Worm (Caenorhabditis elegans) whole organism, late embryonic: ENCODE data around the gene B0303.7.

ENCODE experiments used
- F13H6.1 ChIP-seq: sonication (generic microtip); optimal IDR thresholded peaks from 2 replicates; lab custom pipeline; 2016; ENCODE audit warnings: missing genetic modification characterization, missing compliant biosample characterization
- K09A11.1 ChIP-seq: sonication (generic microtip); optimal IDR thresholded peaks from 2 replicates; lab custom pipeline; 2017; ENCODE audit warnings: antibody characterized with exemption, mild to moderate bottlenecking, missing genetic modification characterization, missing compliant biosample characterization; ENCODE audit not compliant: insufficient read depth
- ahr-1 ChIP-seq: sonication (generic microtip); optimal IDR thresholded peaks from 2 replicates; lab custom pipeline; 2016; ENCODE audit warnings: missing genetic modification characterization, missing compliant biosample characterization
- ceh-14 ChIP-seq: sonication (generic microtip); optimal IDR thresholded peaks from 2 replicates; lab custom pipeline; 2016; ENCODE audit warnings: missing genotype, missing genetic modification characterization, missing compliant biosample characterization
- ceh-2 ChIP-seq: sonication (generic microtip); optimal IDR thresholded peaks from 2 replicates; lab custom pipeline; 2016; ENCODE audit warnings: missing genotype, missing genetic modification characterization, missing compliant biosample characterization
- ceh-22 ChIP-seq: sonication (generic microtip); optimal IDR thresholded peaks from 2 replicates; lab custom pipeline; 2017; ENCODE audit warnings: missing biosample characterization, missing genetic modification characterization
- ceh-24 ChIP-seq: sonication (generic microtip); optimal IDR thresholded peaks from 2 replicates; lab custom pipeline; 2016; ENCODE audit warnings: mild to moderate bottlenecking, missing genetic modification characterization, missing compliant biosample characterization
- ceh-30 ChIP-seq: fragments of 150-350 bp; optimal IDR thresholded peaks from 2 replicates; lab custom pipeline; 2014; ENCODE audit warnings: missing biosample characterization, missing genetic modification characterization
- ceh-31 ChIP-seq: sonication (generic microtip); optimal IDR thresholded peaks from 2 replicates; lab custom pipeline; 2016; ENCODE audit warnings: missing genetic modification characterization, missing compliant biosample characterization
- ceh-34 ChIP-seq: sonication (generic microtip); optimal IDR thresholded peaks from 2 replicates; lab custom pipeline; 2016; ENCODE audit warnings: mild to moderate bottlenecking, missing genetic modification characterization, missing compliant biosample characterization
- ceh-48 ChIP-seq: sonication (generic microtip); optimal IDR thresholded peaks from 2 replicates; lab custom pipeline; 2016; ENCODE audit warnings: missing genetic modification characterization, inconsistent platforms, missing compliant biosample characterization
- ceh-6 ChIP-seq: fragments of 200-800 bp; sonication (Bioruptor generic); optimal IDR thresholded peaks from 2 replicates; lab custom pipeline; 2018; ENCODE audit warnings: mild to moderate bottlenecking, missing genetic modification characterization, missing compliant biosample characterization
- ceh-9 ChIP-seq: sonication (generic microtip); optimal IDR thresholded peaks from 2 replicates; lab custom pipeline; 2016; ENCODE audit warnings: mild to moderate bottlenecking, missing genetic modification characterization, inconsistent platforms, missing compliant biosample characterization
- che-1 ChIP-seq: sonication (generic microtip); optimal IDR thresholded peaks from 2 replicates; lab custom pipeline; 2016; ENCODE audit warnings: mild to moderate bottlenecking, missing genetic modification characterization, missing compliant biosample characterization
- elt-2 ChIP-seq: sonication (generic microtip); optimal IDR thresholded peaks from 2 replicates; lab custom pipeline; 2016; ENCODE audit warnings: missing genetic modification reagents, missing genetic modification characterization, missing compliant biosample characterization
- elt-4 ChIP-seq: sonication (generic microtip); optimal IDR thresholded peaks from 2 replicates; lab custom pipeline; 2016; ENCODE audit warnings: missing genetic modification characterization, missing compliant biosample characterization
- ets-4 ChIP-seq: sonication (generic microtip); optimal IDR thresholded peaks from 2 replicates; lab custom pipeline; 2016; ENCODE audit warnings: missing genetic modification characterization, missing compliant biosample characterization
- eyg-1 ChIP-seq: sonication (generic microtip); optimal IDR thresholded peaks from 2 replicates; lab custom pipeline; 2016; ENCODE audit warnings: missing genotype, missing genetic modification characterization, missing compliant biosample characterization
- fkh-10 ChIP-seq: fragments of 150-350 bp; optimal IDR thresholded peaks from 2 replicates; lab custom pipeline; 2014; ENCODE audit warnings: missing biosample characterization, missing genetic modification reagents, missing genetic modification characterization
- fkh-6 ChIP-seq: sonication (generic microtip); optimal IDR thresholded peaks from 2 replicates; lab custom pipeline; 2016; ENCODE audit warnings: missing genetic modification characterization, missing compliant biosample characterization
- gmeb-2 ChIP-seq: sonication (generic microtip); optimal IDR thresholded peaks from 2 replicates; lab custom pipeline; 2016; ENCODE audit warnings: missing genetic modification characterization, inconsistent platforms, missing compliant biosample characterization
- hlh-13 ChIP-seq: fragments of 200-800 bp; sonication (Bioruptor generic); optimal IDR thresholded peaks from 2 replicates; lab custom pipeline; 2018; ENCODE audit warnings: mild to moderate bottlenecking, missing genetic modification characterization, missing compliant biosample characterization
- hlh-15 ChIP-seq: sonication (generic microtip); optimal IDR thresholded peaks from 2 replicates; lab custom pipeline; 2016; ENCODE audit warnings: missing genetic modification characterization, missing compliant biosample characterization
- hlh-6 ChIP-seq: sonication (generic microtip); optimal IDR thresholded peaks from 2 replicates; lab custom pipeline; 2016; ENCODE audit warnings: missing genotype, missing genetic modification characterization, missing compliant biosample characterization
- lim-6 ChIP-seq: sonication (generic microtip); optimal IDR thresholded peaks from 2 replicates; lab custom pipeline; 2016; ENCODE audit warnings: missing genetic modification characterization, missing compliant biosample characterization
- lin-11 ChIP-seq: fragments of 200-800 bp; sonication (Bioruptor generic); optimal IDR thresholded peaks from 2 replicates; lab custom pipeline; 2018; ENCODE audit warnings: mild to moderate bottlenecking, missing genetic modification characterization, missing compliant biosample characterization
- madf-2 ChIP-seq: sonication (generic microtip); optimal IDR thresholded peaks from 2 replicates; lab custom pipeline; 2017; ENCODE audit warnings: missing genetic modification characterization, missing compliant biosample characterization
- mec-3 ChIP-seq: sonication (generic microtip); optimal IDR thresholded peaks from 2 replicates; lab custom pipeline; 2016; ENCODE audit warnings: borderline replicate concordance, missing genetic modification characterization, missing compliant biosample characterization
- nfya-1 ChIP-seq: sonication (generic microtip); optimal IDR thresholded peaks from 2 replicates; lab custom pipeline; 2017; ENCODE audit warnings: missing genetic modification characterization, mild to moderate bottlenecking, missing compliant biosample characterization, antibody characterized with exemption, moderate library complexity
- nhr-11 ChIP-seq: fragments of 150-350 bp; optimal IDR thresholded peaks from 2 replicates; lab custom pipeline; 2014; ENCODE audit warnings: missing biosample characterization, missing genetic modification characterization
- nhr-232 ChIP-seq: sonication (generic microtip); optimal IDR thresholded peaks from 2 replicates; lab custom pipeline; 2016; ENCODE audit warnings: missing genetic modification characterization, missing compliant biosample characterization
- odd-2 ChIP-seq: sonication (generic microtip); optimal IDR thresholded peaks from 2 replicates; lab custom pipeline; 2017; ENCODE audit warnings: antibody characterized with exemption, mild to moderate bottlenecking, missing genetic modification characterization, missing compliant biosample characterization
- pat-9 ChIP-seq: fragments of 200-800 bp; sonication (Bioruptor generic); optimal IDR thresholded peaks from 2 replicates; lab custom pipeline; 2018; ENCODE audit warnings: mild to moderate bottlenecking, missing genetic modification characterization, moderate library complexity, missing compliant biosample characterization
- pha-2 ChIP-seq: sonication (generic microtip); optimal IDR thresholded peaks from 2 replicates; lab custom pipeline; 2017; ENCODE audit warnings: mild to moderate bottlenecking, missing genetic modification characterization, missing compliant biosample characterization
- pha-4 ChIP-seq: fragments of 150-350 bp; optimal IDR thresholded peaks from 2 replicates; lab custom pipeline; 2018; ENCODE audit warnings: missing biosample characterization, missing genetic modification reagents, missing genetic modification characterization
- pqm-1 ChIP-seq: sonication (generic microtip); optimal IDR thresholded peaks from 2 replicates; lab custom pipeline; 2016; ENCODE audit warnings: missing genetic modification characterization, missing compliant biosample characterization
- pros-1 ChIP-seq: fragments of 150-350 bp; optimal IDR thresholded peaks from 2 replicates; lab custom pipeline; 2014; ENCODE audit warnings: missing biosample characterization, missing genetic modification reagents, missing genetic modification characterization
- ref-2 ChIP-seq: sonication (generic microtip); optimal IDR thresholded peaks from 2 replicates; lab custom pipeline; 2016; ENCODE audit warnings: missing genetic modification characterization, missing compliant biosample characterization
- sdc-2 ChIP-seq: sonication (generic microtip); optimal IDR thresholded peaks from 2 replicates; lab custom pipeline; 2016; ENCODE audit warnings: missing genotype, missing genetic modification characterization, missing compliant biosample characterization
- syd-9 ChIP-seq: sonication (generic microtip); optimal IDR thresholded peaks from 2 replicates; lab custom pipeline; 2016; ENCODE audit warnings: mild to moderate bottlenecking, missing genetic modification characterization, moderate library complexity, missing compliant biosample characterization
- tbx-7 ChIP-seq: sonication (generic microtip); optimal IDR thresholded peaks from 2 replicates; lab custom pipeline; 2016; ENCODE audit warnings: missing genotype, missing genetic modification characterization, missing compliant biosample characterization
- ttx-3 ChIP-seq: sonication (generic microtip); optimal IDR thresholded peaks from 2 replicates; lab custom pipeline; 2016; ENCODE audit warnings: missing genetic modification reagents, missing genetic modification characterization, missing compliant biosample characterization
- unc-42 ChIP-seq: sonication (generic microtip); optimal IDR thresholded peaks from 2 replicates; lab custom pipeline; 2016; ENCODE audit warnings: missing genotype, missing genetic modification characterization, missing compliant biosample characterization
- unc-55 ChIP-seq: sonication (generic microtip); optimal IDR thresholded peaks from 2 replicates; lab custom pipeline; 2017; ENCODE audit warnings: missing biosample characterization, missing genetic modification reagents, missing genetic modification characterization
- unc-86 ChIP-seq: sonication (generic microtip); optimal IDR thresholded peaks from 2 replicates; lab custom pipeline; 2016; ENCODE audit warnings: missing genetic modification characterization, missing compliant biosample characterization
- zip-5 ChIP-seq: sonication (generic microtip); optimal IDR thresholded peaks from 2 replicates; lab custom pipeline; 2016; ENCODE audit warnings: missing genetic modification characterization, missing compliant biosample characterization
- ztf-16 ChIP-seq: sonication (generic microtip); optimal IDR thresholded peaks from 2 replicates; lab custom pipeline; 2017; ENCODE audit warnings: missing genetic modification characterization, missing compliant biosample characterization

Gene B0303.7

ce11 chrIII:8668717-8669116 lies 24.7 kb upstream of the B0303.7 start:
- TF ChIP-seq unc-55: peak; percentile 11
- no peak for TF ChIP-seq ets-4 (tag; lab: Kevin White, UChicago)
- no peak for TF ChIP-seq unc-86
- TF ChIP-seq ceh-30 (tag; lab: Kevin White, UChicago): no peak

ce11 chrIII:8674980-8675485 lies 18.4 kb upstream of the B0303.7 start, which contains the start of gene pgl-2:
Gene pgl-2, minus strand, starts transcription at chrIII:8675435.
- no peak for TF ChIP-seq ceh-6 (GFP tag; lab: Kevin White, UChicago)
- TF ChIP-seq pqm-1 (tag; lab: Kevin White, UChicago): no peak
- no peak for TF ChIP-seq K09A11.1 (tag; lab: Kevin White, UChicago)
- no peak for TF ChIP-seq ceh-22 (tag; lab: Kevin White, UChicago)
- no peak for TF ChIP-seq pha-2
- no peak for TF ChIP-seq lin-11 (tag; lab: Kevin White, UChicago)
- no peak for TF ChIP-seq ceh-48 (tag; lab: Kevin White, UChicago)
- no peak for TF ChIP-seq odd-2 (tag; lab: Kevin White, UChicago)
- no peak for TF ChIP-seq pros-1 (tag; lab: Kevin White, UChicago)
- TF ChIP-seq lim-6 (tag; lab: Kevin White, UChicago): no peak
- TF ChIP-seq F13H6.1: no peak
- no peak for TF ChIP-seq ref-2 (tag; lab: Kevin White, UChicago)
- TF ChIP-seq ceh-24 (tag; lab: Kevin White, UChicago): no peak
- no peak for TF ChIP-seq che-1 (tag; lab: Kevin White, UChicago)
- TF ChIP-seq syd-9 (tag; lab: Kevin White, UChicago): no peak
- TF ChIP-seq madf-2 (tag; lab: Kevin White, UChicago): no peak
- no peak for TF ChIP-seq zip-5 (tag; lab: Kevin White, UChicago)

ce11 chrIII:8678371-8678770 lies 15.1 kb upstream of the B0303.7 start:
- TF ChIP-seq ttx-3 (tag; lab: Kevin White, UChicago): peak; percentile 88
- TF ChIP-seq pha-4 (tag; lab: Kevin White, UChicago): no peak
- no peak for TF ChIP-seq ceh-22 (tag; lab: Kevin White, UChicago)
- TF ChIP-seq pat-9 (tag; lab: Kevin White, UChicago): peak; percentile 93
- TF ChIP-seq nhr-232 (tag; lab: Kevin White, UChicago): peak; percentile 86
- TF ChIP-seq ceh-14 (tag; lab: Kevin White, UChicago): peak; percentile 92
- TF ChIP-seq ceh-31: peak; percentile 73
- TF ChIP-seq unc-42 (tag; lab: Kevin White, UChicago): peak; percentile 69
- TF ChIP-seq sdc-2 (tag; lab: Kevin White, UChicago): peak; percentile 86
- TF ChIP-seq unc-86: peak; percentile 93
- TF ChIP-seq lim-6 (tag; lab: Kevin White, UChicago): peak; percentile 85
- peak; percentile 95 for TF ChIP-seq gmeb-2 (tag; lab: Kevin White, UChicago)
- TF ChIP-seq ceh-24 (tag; lab: Kevin White, UChicago): peak; percentile 81
- peak; percentile 81 for TF ChIP-seq nfya-1
- TF ChIP-seq zip-5 (tag; lab: Kevin White, UChicago): peak; percentile 88
- peak; percentile 50 for TF ChIP-seq pqm-1 (tag; lab: Kevin White, UChicago)
- TF ChIP-seq ceh-9 (tag; lab: Kevin White, UChicago): peak; percentile 83
- peak; percentile 63 for TF ChIP-seq elt-4 (tag; lab: Kevin White, UChicago)
- TF ChIP-seq fkh-10 (GFP tag; lab: Kevin White, UChicago): peak; percentile 42
- peak; percentile 15 for TF ChIP-seq unc-55
- TF ChIP-seq syd-9 (tag; lab: Kevin White, UChicago): peak; percentile 94
- peak; percentile 95 for TF ChIP-seq hlh-13 (GFP tag; lab: Kevin White, UChicago)
- TF ChIP-seq ahr-1 (tag; lab: Kevin White, UChicago): peak; percentile 84
- TF ChIP-seq ceh-2: peak; percentile 84
- TF ChIP-seq elt-2: peak; percentile 96
- peak; percentile 93 for TF ChIP-seq pha-2
- peak; percentile 92 for TF ChIP-seq lin-11 (tag; lab: Kevin White, UChicago)
- peak; percentile 93 for TF ChIP-seq ztf-16
- TF ChIP-seq madf-2 (tag; lab: Kevin White, UChicago): peak; percentile 94
- TF ChIP-seq nhr-11 (tag; lab: Kevin White, UChicago): no peak
- TF ChIP-seq mec-3 (tag; lab: Kevin White, UChicago): peak; percentile 90
- TF ChIP-seq tbx-7: peak; percentile 62
- TF ChIP-seq eyg-1 (tag; lab: Kevin White, UChicago): peak; percentile 97
- peak; percentile 94 for TF ChIP-seq fkh-6
- TF ChIP-seq ceh-48 (tag; lab: Kevin White, UChicago): peak; percentile 84
- TF ChIP-seq hlh-15: peak; percentile 92
- peak; percentile 97 for TF ChIP-seq hlh-6 (tag; lab: Kevin White, UChicago)
- TF ChIP-seq ceh-34: peak; percentile 97
